Worm (Caenorhabditis elegans) whole organism, L3 larva: ENCODE data around the gene nhr-282.
"Not testable (repeated sequence)": the region's sequence is repeated elsewhere in the genome, so short reads cannot be mapped to it uniquely, and the experiment has no call there.

ENCODE experiments used
- R02D3.7 ChIP-seq: fragments of 150-350 bp; optimal IDR thresholded peaks from 2 replicates; lab custom pipeline; 2014; ENCODE audit warnings: missing biosample characterization, missing genetic modification characterization
- ama-1 ChIP-seq: fragments of 150-350 bp; optimal IDR thresholded peaks from 2 replicates; lab custom pipeline; 2018
- nhr-77 ChIP-seq: fragments of 150-350 bp; optimal IDR thresholded peaks from 2 replicates; lab custom pipeline; 2014; ENCODE audit warnings: missing biosample characterization, missing genetic modification characterization

ce11 chrV:15802623-15803022, 9.5 kb upstream of the nhr-282 start, which contains the start of gene T26E4.9:
- not testable (repeated sequence) for TF ChIP-seq nhr-77; ama-1; R02D3.7 (tag; lab: Kevin White, UChicago)
